Worm (Caenorhabditis elegans) whole organism, L4/young adult: Measurements from ENCODE around the gene srx-114.

Experiments
- dao-5 ChIP-seq: sonication (generic microtip); optimal IDR thresholded peaks from 2 replicates; lab custom pipeline; 2016; ENCODE audit warnings: missing genotype, missing genetic modification characterization, moderate library complexity, missing compliant biosample characterization
- him-1 ChIP-seq: sonication (generic microtip); optimal IDR thresholded peaks from 2 replicates; lab custom pipeline; 2016; ENCODE audit warnings: missing genotype, missing genetic modification reagents, missing genetic modification characterization, missing compliant biosample characterization

DNA sequence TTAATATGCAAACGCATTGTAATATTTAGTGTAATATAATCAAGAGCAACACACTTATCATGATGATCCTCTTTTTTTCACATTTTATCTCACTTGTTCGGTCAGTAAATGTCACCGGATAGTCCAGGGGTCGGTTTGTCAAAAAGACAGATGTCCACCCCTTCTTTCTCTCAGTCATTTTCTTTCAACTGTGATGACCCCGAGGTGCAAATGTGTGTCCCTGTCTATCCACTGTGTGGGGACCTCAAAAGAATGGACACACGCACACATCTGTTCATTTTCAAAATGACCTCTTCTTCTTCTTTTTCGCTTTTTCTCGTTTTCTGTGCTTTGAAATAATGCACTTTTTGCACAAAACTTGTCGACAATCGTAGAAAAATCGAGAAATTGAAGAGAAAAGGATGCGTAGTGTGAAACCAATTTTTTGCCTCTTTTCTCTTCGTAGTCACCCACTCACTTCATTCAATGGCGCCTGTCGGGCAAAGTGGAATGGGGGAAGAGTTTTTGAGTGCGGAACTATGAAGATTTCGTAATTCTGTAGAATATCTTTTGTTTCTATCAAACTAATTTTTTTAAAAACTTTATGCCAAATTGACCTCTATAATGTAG lies 30.8 kb upstream of the srx-114 start:
- TF ChIP-seq dao-5 (tag; lab: Kevin White, UChicago) (no peak), him-1 (no peak)
